Worm (Caenorhabditis elegans) whole organism, early embryonic: ENCODE data around the gene C01G5.4.

Experiments
- aly-1 ChIP-seq: sonication (generic microtip); optimal IDR thresholded peaks from 2 replicates; lab custom pipeline; 2016; ENCODE audit warnings: missing genetic modification characterization, missing compliant biosample characterization
- ama-1 ChIP-seq: fragments of 150-350 bp; optimal IDR thresholded peaks from 2 replicates; lab custom pipeline; 2014
- ets-7 ChIP-seq: sonication (generic microtip); optimal IDR thresholded peaks from 2 replicates; lab custom pipeline; 2016; ENCODE audit warnings: missing genotype, missing genetic modification characterization, missing compliant biosample characterization
- flt-1 ChIP-seq: fragments of 200-800 bp; sonication (Bioruptor generic); IDR thresholded peaks from 2 replicates; pipeline ENCODE4 v1.3.6; 2022; ENCODE audit warnings: missing genetic modification characterization, missing compliant biosample characterization
- hmbx-1 ChIP-seq: sonication (generic microtip); optimal IDR thresholded peaks from 2 replicates; lab custom pipeline; 2016; ENCODE audit warnings: mild to moderate bottlenecking, missing genetic modification characterization, missing compliant biosample characterization
- hmg-4 ChIP-seq: fragments of 200-800 bp; sonication (Bioruptor generic); optimal IDR thresholded peaks from 2 replicates; lab custom pipeline; 2018; ENCODE audit warnings: mild to moderate bottlenecking, missing genetic modification characterization, missing compliant biosample characterization
- sea-1 ChIP-seq: fragments of 200-800 bp; sonication (Bioruptor generic); conservative IDR thresholded peaks from 2 replicates; pipeline ENCODE4 v1.3.6; 2022; ENCODE audit warnings: missing genetic modification characterization, missing compliant biosample characterization
- tbx-11 ChIP-seq: fragments of 200-800 bp; sonication (Bioruptor generic); IDR thresholded peaks from 2 replicates; pipeline ENCODE4 v1.3.6; 2022; ENCODE audit warnings: missing genetic modification characterization, missing compliant biosample characterization
- tra-4 ChIP-seq: sonication (generic microtip); optimal IDR thresholded peaks from 2 replicates; lab custom pipeline; 2017; ENCODE audit warnings: missing genetic modification characterization, missing compliant biosample characterization

ce11 chrIV:6519593-6519992 lies 12.0 kb upstream of the C01G5.4 start, which contains the start of gene C01G5.9:
- TF ChIP-seq hmg-4 (GFP tag; lab: Kevin White, UChicago) (no peak), ets-7 (tag; lab: Kevin White, UChicago) (no peak), aly-1 (tag; lab: Kevin White, UChicago) (no peak), flt-1 (GFP tag; lab: Robert Waterston, UW) (no peak), sea-1 (GFP tag; lab: Robert Waterston, UW) (no peak), tbx-11 (GFP tag; lab: Robert Waterston, UW) (no peak), tra-4 (tag; lab: Kevin White, UChicago) (no peak), hmbx-1 (tag; lab: Kevin White, UChicago) (no peak), ama-1 (no peak)
